Worm (Caenorhabditis elegans) whole organism, young adult: ENCODE measurements around the gene hpo-10.

Experiments used
- B0019.2 ChIP-seq: fragments of 200-800 bp; sonication (Bioruptor generic); conservative IDR thresholded peaks from 2 replicates; pipeline ENCODE4 v1.3.6; 2022; ENCODE audit warnings: missing genetic modification reagents, missing genetic modification characterization, missing compliant biosample characterization
- B0261.1 ChIP-seq: sonication (generic microtip); optimal IDR thresholded peaks from 2 replicates; lab custom pipeline; 2016; ENCODE audit warnings: mild to moderate bottlenecking, missing genetic modification characterization, moderate library complexity, missing compliant biosample characterization
- B0336.3 ChIP-seq: fragments of 200-800 bp; sonication (Bioruptor generic); IDR thresholded peaks from 2 replicates; pipeline ENCODE4 v1.3.6; 2022; ENCODE audit warnings: missing genetic modification characterization, missing compliant biosample characterization
- C17E4.6 ChIP-seq: fragments of 200-800 bp; sonication (Bioruptor generic); IDR thresholded peaks from 2 replicates; pipeline ENCODE4 v1.3.6; 2022; ENCODE audit warnings: missing genetic modification reagents, missing genetic modification characterization, missing compliant biosample characterization
- F10E7.11 ChIP-seq: sonication (generic microtip); optimal IDR thresholded peaks from 2 replicates; lab custom pipeline; 2017; ENCODE audit warnings: mild to moderate bottlenecking, missing genetic modification characterization, moderate library complexity, missing compliant biosample characterization
- F22D6.2 ChIP-seq: sonication (generic microtip); optimal IDR thresholded peaks from 2 replicates; lab custom pipeline; 2016; ENCODE audit warnings: mild to moderate bottlenecking, missing genetic modification characterization, missing compliant biosample characterization
- F23B12.7 ChIP-seq: sonication (generic microtip); optimal IDR thresholded peaks from 2 replicates; lab custom pipeline; 2017; ENCODE audit warnings: missing genetic modification characterization, mild to moderate bottlenecking, missing compliant biosample characterization, antibody characterized with exemption, moderate library complexity; ENCODE audit not compliant: insufficient read depth
- F49E8.2 ChIP-seq: sonication (generic microtip); optimal IDR thresholded peaks from 3 replicates; lab custom pipeline; 2017; ENCODE audit warnings: missing genetic modification characterization, mild to moderate bottlenecking, missing compliant biosample characterization, antibody characterized with exemption, moderate library complexity; ENCODE audit not compliant: insufficient read depth
- F55B11.4 ChIP-seq: sonication (generic microtip); optimal IDR thresholded peaks from 2 replicates; lab custom pipeline; 2016; ENCODE audit warnings: missing compliant biosample characterization, missing genetic modification characterization, borderline replicate concordance; ENCODE audit not compliant: insufficient read depth
- F57A8.1 ChIP-seq: fragments of 200-800 bp; sonication (Bioruptor generic); optimal IDR thresholded peaks from 2 replicates; lab custom pipeline; 2018; ENCODE audit warnings: mild to moderate bottlenecking, missing genetic modification characterization, moderate library complexity, missing compliant biosample characterization
- K12H6.12 ChIP-seq: fragments of 200-800 bp; sonication (Bioruptor generic); optimal IDR thresholded peaks from 2 replicates; lab custom pipeline; 2018; ENCODE audit warnings: mild to moderate bottlenecking, missing genetic modification characterization, missing compliant biosample characterization
- T26A5.8 ChIP-seq: sonication (generic microtip); optimal IDR thresholded peaks from 2 replicates; lab custom pipeline; 2016; ENCODE audit warnings: missing genetic modification characterization, missing compliant biosample characterization
- Y53G8AR.9 ChIP-seq: fragments of 200-800 bp; sonication (Bioruptor generic); conservative IDR thresholded peaks from 2 replicates; pipeline ENCODE4 v1.3.6; 2022; ENCODE audit warnings: missing genetic modification reagents, missing genetic modification characterization, missing compliant biosample characterization
- Y95B8A.8 ChIP-seq: fragments of 200-800 bp; sonication (Bioruptor generic); IDR thresholded peaks from 2 replicates; pipeline ENCODE4 v1.3.6; 2022; ENCODE audit warnings: missing genetic modification reagents, missing genetic modification characterization, missing compliant biosample characterization
- aptf-2 ChIP-seq: fragments of 200-800 bp; sonication (Bioruptor generic); conservative IDR thresholded peaks from 2 replicates; pipeline ENCODE4 v1.3.6; 2022; ENCODE audit warnings: missing genetic modification reagents, missing genetic modification characterization, missing compliant biosample characterization
- aptf-3 ChIP-seq: fragments of 200-800 bp; sonication (Bioruptor generic); IDR thresholded peaks from 2 replicates; pipeline ENCODE4 v1.3.6; 2022; ENCODE audit warnings: missing genetic modification characterization, missing compliant biosample characterization
- atf-7 ChIP-seq: sonication (generic microtip); optimal IDR thresholded peaks from 2 replicates; lab custom pipeline; 2017; ENCODE audit warnings: mild to moderate bottlenecking, missing genetic modification characterization, missing compliant biosample characterization
- athp-1 ChIP-seq: sonication (generic microtip); optimal IDR thresholded peaks from 2 replicates; lab custom pipeline; 2017; ENCODE audit warnings: mild to moderate bottlenecking, missing genetic modification characterization, missing compliant biosample characterization
- ceh-79 ChIP-seq: sonication (generic microtip); optimal IDR thresholded peaks from 2 replicates; lab custom pipeline; 2017; ENCODE audit warnings: mild to moderate bottlenecking, missing genetic modification characterization, missing compliant biosample characterization
- dpff-1 ChIP-seq: sonication (generic microtip); optimal IDR thresholded peaks from 2 replicates; lab custom pipeline; 2017; ENCODE audit warnings: mild to moderate bottlenecking, missing genetic modification characterization, missing compliant biosample characterization
- ets-4 ChIP-seq: fragments of 200-800 bp; sonication (Bioruptor generic); optimal IDR thresholded peaks from 2 replicates; lab custom pipeline; 2018; ENCODE audit warnings: mild to moderate bottlenecking, missing genetic modification characterization, missing compliant biosample characterization
- gei-17 ChIP-seq: fragments of 200-800 bp; sonication (Bioruptor generic); optimal IDR thresholded peaks from 2 replicates; lab custom pipeline; 2018; ENCODE audit warnings: mild to moderate bottlenecking, missing genetic modification characterization, missing compliant biosample characterization
- hmg-1.2 ChIP-seq: fragments of 200-800 bp; sonication (Bioruptor generic); IDR thresholded peaks from 2 replicates; pipeline ENCODE4 v1.3.6; 2022; ENCODE audit warnings: missing genetic modification reagents, missing genetic modification characterization, missing compliant biosample characterization
- let-607 ChIP-seq, 2 experiments: fragments of 200-800 bp in 1 of 2; sonication (Bioruptor generic) in 1 of 2; sonication (generic microtip) in 1 of 2; optimal IDR thresholded peaks; 2 replicates each; lab custom pipeline; 2016 to 2018; ENCODE audit warnings: mild to moderate bottlenecking in 2 of 2, missing compliant biosample characterization in 2 of 2, missing genetic modification characterization in 2 of 2, moderate library complexity in 2 of 2, missing genotype in 1 of 2
- lin-26 ChIP-seq: fragments of 200-800 bp; sonication (Bioruptor generic); IDR thresholded peaks from 2 replicates; pipeline ENCODE4 v1.3.6; 2022; ENCODE audit warnings: missing genetic modification reagents, missing genetic modification characterization, missing compliant biosample characterization
- lin-40 ChIP-seq: sonication (generic microtip); optimal IDR thresholded peaks from 2 replicates; lab custom pipeline; 2016; ENCODE audit warnings: missing genetic modification characterization, mild to moderate bottlenecking, missing compliant biosample characterization, missing genotype, missing genetic modification reagents
- lin-54 ChIP-seq: fragments of 200-800 bp; sonication (Bioruptor generic); optimal IDR thresholded peaks from 2 replicates; lab custom pipeline; 2018; ENCODE audit warnings: mild to moderate bottlenecking, missing genetic modification characterization, missing compliant biosample characterization
- lsy-27 ChIP-seq: sonication (generic microtip); optimal IDR thresholded peaks from 2 replicates; lab custom pipeline; 2017; ENCODE audit warnings: missing genetic modification characterization, mild to moderate bottlenecking, missing compliant biosample characterization, antibody characterized with exemption, missing genotype, borderline replicate concordance; ENCODE audit not compliant: insufficient read depth
- madf-10 ChIP-seq: sonication (generic microtip); optimal IDR thresholded peaks from 2 replicates; lab custom pipeline; 2016; ENCODE audit warnings: mild to moderate bottlenecking, missing genetic modification characterization, missing compliant biosample characterization
- madf-6 ChIP-seq: fragments of 200-800 bp; sonication (Bioruptor generic); IDR thresholded peaks from 2 replicates; pipeline ENCODE4 v1.3.6; 2022; ENCODE audit warnings: missing genetic modification reagents, missing genetic modification characterization, missing compliant biosample characterization
- mes-4 ChIP-seq: sonication (generic microtip); optimal IDR thresholded peaks from 2 replicates; lab custom pipeline; 2016; ENCODE audit warnings: missing genotype, missing genetic modification characterization, missing compliant biosample characterization
- pbrm-1 ChIP-seq: fragments of 200-800 bp; sonication (Bioruptor generic); IDR thresholded peaks from 2 replicates; pipeline ENCODE4 v1.3.6; 2022; ENCODE audit warnings: missing genetic modification reagents, missing genetic modification characterization, missing compliant biosample characterization
- rec-8 ChIP-seq, 2 experiments: sonication (generic microtip); optimal IDR thresholded peaks; 2 replicates each; lab custom pipeline; 2016; ENCODE audit warnings: mild to moderate bottlenecking in 2 of 2, missing genetic modification characterization in 2 of 2, missing genetic modification reagents in 2 of 2, missing genotype in 2 of 2, missing biosample characterization in 1 of 2, missing compliant biosample characterization in 1 of 2, moderate library complexity in 1 of 2
- repo-1 ChIP-seq: sonication (generic microtip); optimal IDR thresholded peaks from 2 replicates; lab custom pipeline; 2017; ENCODE audit warnings: mild to moderate bottlenecking, missing genetic modification characterization, missing compliant biosample characterization
- sdz-38 ChIP-seq: sonication (generic microtip); optimal IDR thresholded peaks from 2 replicates; lab custom pipeline; 2016; ENCODE audit warnings: missing genotype, missing genetic modification characterization, missing compliant biosample characterization
- snpc-1.3 ChIP-seq: sonication (generic microtip); optimal IDR thresholded peaks from 2 replicates; lab custom pipeline; 2017; ENCODE audit warnings: missing genetic modification characterization, mild to moderate bottlenecking, missing compliant biosample characterization, antibody characterized with exemption, moderate library complexity, missing genotype, missing genetic modification reagents; ENCODE audit not compliant: insufficient read depth
- snpc-3.4 ChIP-seq: sonication (generic microtip); optimal IDR thresholded peaks from 2 replicates; lab custom pipeline; 2017; ENCODE audit warnings: missing genetic modification characterization, mild to moderate bottlenecking, missing compliant biosample characterization, antibody characterized with exemption, moderate library complexity, missing genotype, missing genetic modification reagents
- snpc-4 ChIP-seq, 5 experiments: fragments of 150-350 bp in 1 of 5; sonication (generic microtip) in 4 of 5; optimal IDR thresholded peaks; 2 replicates each; lab custom pipeline; 2014 to 2018; ENCODE audit warnings: missing genetic modification characterization in 5 of 5, missing biosample characterization in 3 of 5, antibody characterized with exemption in 2 of 5, mild to moderate bottlenecking in 2 of 5, missing compliant biosample characterization in 2 of 5, missing genotype in 2 of 5, moderate library complexity in 2 of 5, missing genetic modification reagents in 1 of 5
- somi-1 ChIP-seq: fragments of 200-800 bp; sonication (Bioruptor generic); optimal IDR thresholded peaks from 2 replicates; lab custom pipeline; 2018; ENCODE audit warnings: mild to moderate bottlenecking, missing genetic modification characterization, missing compliant biosample characterization
- tbp1 ChIP-seq: fragments of 200-800 bp; sonication (Bioruptor generic); optimal IDR thresholded peaks from 2 replicates; lab custom pipeline; 2018; ENCODE audit warnings: mild to moderate bottlenecking, missing genetic modification characterization, missing compliant biosample characterization
- tlf-1 ChIP-seq: fragments of 200-800 bp; sonication (Bioruptor generic); optimal IDR thresholded peaks from 2 replicates; lab custom pipeline; 2018; ENCODE audit warnings: mild to moderate bottlenecking, missing genetic modification characterization, missing compliant biosample characterization
- unc-62 ChIP-seq: fragments of 150-350 bp; optimal IDR thresholded peaks from 2 replicates; lab custom pipeline; 2014; ENCODE audit warnings: missing biosample characterization, missing genetic modification reagents, missing genetic modification characterization
- xnd-1 ChIP-seq: sonication (generic microtip); optimal IDR thresholded peaks from 2 replicates; lab custom pipeline; 2016; ENCODE audit warnings: missing genotype, missing genetic modification reagents, missing genetic modification characterization, missing compliant biosample characterization
- zfh-2 ChIP-seq: fragments of 200-800 bp; sonication (Bioruptor generic); conservative IDR thresholded peaks from 2 replicates; pipeline ENCODE4 v1.3.6; 2022; ENCODE audit warnings: missing genetic modification reagents, missing genetic modification characterization, missing compliant biosample characterization
- ztf-18 ChIP-seq: sonication (generic microtip); optimal IDR thresholded peaks from 2 replicates; lab custom pipeline; 2016; ENCODE audit warnings: missing genotype, mild to moderate bottlenecking, missing genetic modification characterization, missing compliant biosample characterization
- ztf-6 ChIP-seq: fragments of 200-800 bp; sonication (Bioruptor generic); IDR thresholded peaks from 2 replicates; pipeline ENCODE4 v1.3.6; 2022; ENCODE audit warnings: missing genetic modification reagents, missing genetic modification characterization, missing compliant biosample characterization

The hpo-10 gene

ce11 chrIII:5853240-5853639 is 26.0 kb upstream of the hpo-10 start, which contains the start of gene ddx-23 (continued):
- TF ChIP-seq unc-62 = no peak
- TF ChIP-seq snpc-3.4 = peak; percentile 69
- TF ChIP-seq lin-26 (GFP tag; lab: Robert Waterston, UW) = peak; percentile 28; the same call in 1 of the 2 replicates
- TF ChIP-seq T26A5.8 = no peak
- TF ChIP-seq sdz-38 (tag; lab: Kevin White, UChicago) = no peak
- TF ChIP-seq tlf-1 (GFP tag; lab: Kevin White, UChicago) = no peak
- TF ChIP-seq F22D6.2 (tag; lab: Kevin White, UChicago) = no peak
- no peak for TF ChIP-seq B0261.1
- peak; percentile 39 for TF ChIP-seq ceh-79
- peak; percentile 68 for TF ChIP-seq madf-6 (GFP tag; lab: Robert Waterston, UW)
- no peak for TF ChIP-seq somi-1 (GFP tag; lab: Kevin White, UChicago)
- no peak for TF ChIP-seq hmg-1.2 (GFP tag; lab: Robert Waterston, UW)
- TF ChIP-seq madf-10 (tag; lab: Kevin White, UChicago) = no peak
- TF ChIP-seq let-607 (tag; optimal IDR thresholded peaks at IDR 0.05; lab: Kevin White, UChicago) = no peak
- TF ChIP-seq ztf-18 = peak; percentile 15
- TF ChIP-seq B0019.2 (GFP tag; lab: Robert Waterston, UW) = no peak
- no peak for TF ChIP-seq atf-7
- no peak for TF ChIP-seq lsy-27 (tag; lab: Kevin White, UChicago)
- peak; percentile 9 for TF ChIP-seq lin-40 (tag; lab: Kevin White, UChicago)
- no peak for TF ChIP-seq F57A8.1 (GFP tag; lab: Kevin White, UChicago)
- no peak for TF ChIP-seq C17E4.6 (GFP tag; lab: Robert Waterston, UW)
- TF ChIP-seq F55B11.4 (tag; lab: Kevin White, UChicago) = no peak
- peak; percentile 19 for TF ChIP-seq athp-1 (tag; lab: Kevin White, UChicago)
- peak; percentile 40; the same call in 1 of the 2 replicates for TF ChIP-seq B0336.3
- peak; percentile 62 for TF ChIP-seq repo-1
- TF ChIP-seq K12H6.12 (tag; lab: Kevin White, UChicago) = no peak
- peak; percentile 58 for TF ChIP-seq F10E7.11 (tag; lab: Kevin White, UChicago)
- peak; percentile 12 for TF ChIP-seq gei-17
- TF ChIP-seq aptf-3 (GFP tag; lab: Robert Waterston, UW) = 0 out of 2 replicates have a peak, but pooled peaks have one; percentile 51
- TF ChIP-seq ets-4 = no peak
- TF ChIP-seq F49E8.2 (tag; lab: Kevin White, UChicago) = peak; percentile 30
- TF ChIP-seq pbrm-1 (GFP tag; lab: Robert Waterston, UW) = 0 out of 2 replicates have a peak, but pooled peaks have one; percentile 37
- peak; percentile 38 for TF ChIP-seq xnd-1 (tag; lab: Kevin White, UChicago)
- no peak for TF ChIP-seq ztf-6 (GFP tag; lab: Robert Waterston, UW)
- TF ChIP-seq rec-8 (tag; optimal IDR thresholded peaks at IDR 0.05; lab: Kevin White, UChicago) = no peak

- peak; percentile 91 for TF ChIP-seq lin-54 (GFP tag; lab: Kevin White, UChicago)
- TF ChIP-seq madf-10 (tag; lab: Kevin White, UChicago) = peak; percentile 2
- no peak for TF ChIP-seq Y95B8A.8 (GFP tag; lab: Robert Waterston, UW)
- TF ChIP-seq aptf-2 (GFP tag; lab: Robert Waterston, UW) = no peak
- no peak for TF ChIP-seq tlf-1 (GFP tag; lab: Kevin White, UChicago)
- TF ChIP-seq snpc-4 (GFP tag; optimal IDR thresholded peaks at IDR 0.05; lab: Kevin White, UChicago) = no peak
- TF ChIP-seq snpc-4 (tag; optimal IDR thresholded peaks at IDR 0.05; lab: Kevin White, UChicago) = peak in 3 of 4 experiments; percentile 19 to 30 (median 22)
- no peak for TF ChIP-seq Y53G8AR.9 (GFP tag; lab: Robert Waterston, UW)
- no peak for TF ChIP-seq lsy-27 (tag; lab: Kevin White, UChicago)
- TF ChIP-seq C17E4.6 (GFP tag; lab: Robert Waterston, UW) = no peak
- peak; percentile 44 for TF ChIP-seq tbp1 (GFP tag; lab: Kevin White, UChicago)
- TF ChIP-seq snpc-1.3 (tag; lab: Kevin White, UChicago) = no peak
- TF ChIP-seq zfh-2 (GFP tag; lab: Robert Waterston, UW) = no peak
- TF ChIP-seq rec-8 (tag; optimal IDR thresholded peaks at IDR 0.05; lab: Kevin White, UChicago) = no peak
- no peak for TF ChIP-seq dpff-1 (tag; lab: Kevin White, UChicago)
- TF ChIP-seq F23B12.7 (tag; lab: Kevin White, UChicago) = peak; percentile 61
- TF ChIP-seq F10E7.11 (tag; lab: Kevin White, UChicago) = no peak
- TF ChIP-seq mes-4 (tag; lab: Kevin White, UChicago) = no peak
Measured at ce11 chrIII:5855637-5856179, 23.6 kb upstream of the hpo-10 start, which contains the start of the genes cct-6 and alh-9. Gene cct-6, minus strand, starts transcription at chrIII:5855687. Gene alh-9, plus strand, starts transcription at chrIII:5856018.
